Worm (Caenorhabditis elegans) whole organism, L1 larva: ENCODE data around the gene mul-1.

Source experiments
- ama-1 ChIP-seq: fragments of 150-350 bp; optimal IDR thresholded peaks from 2 replicates; lab custom pipeline; 2014
- blmp-1 ChIP-seq: fragments of 150-350 bp; optimal IDR thresholded peaks from 2 replicates; lab custom pipeline; 2014; ENCODE audit warnings: missing biosample characterization, missing genetic modification characterization
- ceh-82 ChIP-seq, 3 experiments: fragments of 150-350 bp in 1 of 3; sonication (generic microtip) in 2 of 3; optimal IDR thresholded peaks; 2 replicates each; lab custom pipeline; 2014 to 2017; ENCODE audit warnings: missing biosample characterization in 3 of 3, missing genetic modification characterization in 3 of 3
- dpl-1 ChIP-seq, 3 experiments: fragments of 150-350 bp in 2 of 3; sonication (generic microtip) in 1 of 3; optimal IDR thresholded peaks; 2 replicates each; lab custom pipeline; 2014 to 2017; ENCODE audit warnings: missing biosample characterization in 3 of 3, missing genetic modification characterization in 3 of 3, missing genetic modification reagents in 3 of 3
- egl-27 ChIP-seq, 2 experiments: fragments of 150-350 bp in 1 of 2; sonication (generic microtip); optimal IDR thresholded peaks; 3 replicates each; lab custom pipeline; 2017 to 2018; ENCODE audit warnings: missing biosample characterization in 2 of 2, missing genetic modification characterization in 2 of 2, missing genetic modification reagents in 2 of 2
- fkh-10 ChIP-seq: sonication (generic microtip); optimal IDR thresholded peaks from 2 replicates; lab custom pipeline; 2017; ENCODE audit warnings: missing biosample characterization, missing genetic modification reagents, missing genetic modification characterization
- fkh-4 ChIP-seq: sonication (generic microtip); optimal IDR thresholded peaks from 2 replicates; lab custom pipeline; 2016; ENCODE audit warnings: missing compliant biosample characterization, missing genetic modification characterization, borderline replicate concordance
- fos-1 ChIP-seq: fragments of 150-350 bp; optimal IDR thresholded peaks from 2 replicates; lab custom pipeline; 2014; ENCODE audit warnings: missing biosample characterization, missing genetic modification characterization
- mdl-1 ChIP-seq, 2 experiments: fragments of 150-350 bp; optimal IDR thresholded peaks; 2 replicates each; lab custom pipeline; 2014 to 2017; ENCODE audit warnings: missing biosample characterization in 2 of 2, missing genetic modification characterization in 2 of 2, inconsistent platforms in 1 of 2
- nhr-11 ChIP-seq: fragments of 150-350 bp; optimal IDR thresholded peaks from 2 replicates; lab custom pipeline; 2014; ENCODE audit warnings: missing biosample characterization, missing genetic modification characterization
- nhr-90 ChIP-seq: sonication (generic microtip); optimal IDR thresholded peaks from 2 replicates; lab custom pipeline; 2016; ENCODE audit warnings: mild to moderate bottlenecking, missing genetic modification characterization, missing compliant biosample characterization; ENCODE audit not compliant: poor library complexity
- pax-3 ChIP-seq: fragments of 200-800 bp; sonication (Bioruptor generic); optimal IDR thresholded peaks from 2 replicates; lab custom pipeline; 2018; ENCODE audit warnings: mild to moderate bottlenecking, missing genetic modification characterization, moderate library complexity, missing compliant biosample characterization
- skn-1 ChIP-seq: fragments of 150-350 bp; optimal IDR thresholded peaks from 2 replicates; lab custom pipeline; 2014; ENCODE audit warnings: missing biosample characterization, missing genetic modification characterization

- TF ChIP-seq nhr-11 (tag; lab: Kevin White, UChicago) (no peak), fkh-10 (GFP tag; lab: Kevin White, UChicago) (no peak), pax-3 (no peak), egl-27 (tag; optimal IDR thresholded peaks at IDR 0.05; lab: Kevin White, UChicago) (no peak), mdl-1 (tag; optimal IDR thresholded peaks at IDR 0.05; lab: Kevin White, UChicago) (no peak), dpl-1 (GFP tag; optimal IDR thresholded peaks at IDR 0.05; lab: Kevin White, UChicago) (no peak), fkh-4 (tag; lab: Kevin White, UChicago) (no peak), ama-1 (no peak), blmp-1 (tag; lab: Kevin White, UChicago) (no peak), skn-1 (no peak), fos-1 (tag; lab: Kevin White, UChicago) (no peak), nhr-90 (tag; lab: Kevin White, UChicago) (no peak), ceh-82 (tag; optimal IDR thresholded peaks at IDR 0.05; lab: Kevin White, UChicago) (no peak)
These were observed 39.9 kb downstream of the mul-1 start for ce11 chrIV:4083094-4083493.
